Worm (Caenorhabditis elegans): ENCODE measurements around the gene R07E5.17.

- no peak for TF ChIP-seq lsy-2 (tag; optimal IDR thresholded peaks at IDR 0.05)
- TF ChIP-seq unc-39 (tag; optimal IDR thresholded peaks at IDR 0.05): no peak
- TF ChIP-seq nhr-237 (tag; optimal IDR thresholded peaks at IDR 0.05): no peak
- no peak for TF ChIP-seq hlh-1 (tag; optimal IDR thresholded peaks at IDR 0.05)
- TF ChIP-seq unc-62 (GFP tag; optimal IDR thresholded peaks at IDR 0.05): no peak
Observed at ce11 chrIII:4394496-4394895, 9.7 kb downstream of the R07E5.17 start, which contains the start of gene R07E5.4.

All from whole organism, mixed stage, embryonic.